Worm (Caenorhabditis elegans): ENCODE data around the gene clec-205.

DNA sequence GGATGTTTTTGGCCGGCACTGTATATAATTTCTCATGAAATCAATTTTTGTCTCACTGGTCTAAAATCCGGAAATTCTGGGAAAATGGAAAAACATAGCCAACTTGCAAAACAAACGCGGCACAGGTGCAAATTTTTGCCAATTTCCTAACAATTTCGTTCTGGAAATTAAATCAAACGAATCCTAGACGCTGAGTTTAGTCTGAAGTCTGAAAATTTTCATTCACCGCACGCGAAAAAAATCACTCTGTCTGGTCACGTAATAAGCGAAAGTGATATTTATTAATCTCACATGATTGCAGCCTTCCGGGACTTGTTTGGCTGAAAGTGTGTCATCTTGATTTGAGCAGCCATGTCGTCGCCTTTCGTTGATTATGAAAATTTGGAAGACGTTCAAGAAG lies 43.8 kb upstream of the clec-205 start, which contains the start of gene srw-103:
- TF ChIP-seq ceh-28 (tag; optimal IDR thresholded peaks at IDR 0.05) (no peak), ZK546.5 (tag; optimal IDR thresholded peaks at IDR 0.05) (no peak), unc-62 (GFP tag; optimal IDR thresholded peaks at IDR 0.05) (no peak), ztf-4 (tag; optimal IDR thresholded peaks at IDR 0.05) (no peak), snpc-4 (tag; optimal IDR thresholded peaks at IDR 0.05) (no peak), ama-1 (optimal IDR thresholded peaks at IDR 0.05) (no peak), ceh-82 (tag; optimal IDR thresholded peaks at IDR 0.05) (no peak), sea-2 (GFP tag; optimal IDR thresholded peaks at IDR 0.05) (no peak), nhr-25 (tag; optimal IDR thresholded peaks at IDR 0.05) (no peak), nhr-11 (tag; optimal IDR thresholded peaks at IDR 0.05) (no peak)

Measured in whole organism, L3 larva.